Worm (Caenorhabditis elegans) whole organism, early embryonic: ENCODE data around the gene sri-42.

Experiments used
- B0310.2 ChIP-seq: sonication (generic microtip); optimal IDR thresholded peaks from 2 replicates; lab custom pipeline; 2016; ENCODE audit warnings: mild to moderate bottlenecking, missing genetic modification characterization, missing compliant biosample characterization
- F13C5.2 ChIP-seq: sonication (generic microtip); optimal IDR thresholded peaks from 2 replicates; lab custom pipeline; 2017; ENCODE audit warnings: mild to moderate bottlenecking, missing genetic modification characterization, inconsistent platforms, missing compliant biosample characterization
- aly-1 ChIP-seq: sonication (generic microtip); optimal IDR thresholded peaks from 2 replicates; lab custom pipeline; 2016; ENCODE audit warnings: missing genetic modification characterization, missing compliant biosample characterization
- ama-1 ChIP-seq: fragments of 150-350 bp; optimal IDR thresholded peaks from 2 replicates; lab custom pipeline; 2014
- ceh-13 ChIP-seq: fragments of 200-800 bp; sonication (Bioruptor generic); optimal IDR thresholded peaks from 2 replicates; lab custom pipeline; 2018; ENCODE audit warnings: mild to moderate bottlenecking, missing genetic modification characterization, missing compliant biosample characterization
- ceh-36 ChIP-seq: sonication (generic microtip); optimal IDR thresholded peaks from 2 replicates; lab custom pipeline; 2016; ENCODE audit warnings: missing genetic modification characterization, inconsistent platforms, missing compliant biosample characterization
- ets-7 ChIP-seq: sonication (generic microtip); optimal IDR thresholded peaks from 2 replicates; lab custom pipeline; 2016; ENCODE audit warnings: missing genotype, missing genetic modification characterization, missing compliant biosample characterization
- flt-1 ChIP-seq: fragments of 200-800 bp; sonication (Bioruptor generic); IDR thresholded peaks from 2 replicates; pipeline ENCODE4 v1.3.6; 2022; ENCODE audit warnings: missing genetic modification characterization, missing compliant biosample characterization
- hmbx-1 ChIP-seq: sonication (generic microtip); optimal IDR thresholded peaks from 2 replicates; lab custom pipeline; 2016; ENCODE audit warnings: mild to moderate bottlenecking, missing genetic modification characterization, missing compliant biosample characterization
- hmg-4 ChIP-seq: fragments of 200-800 bp; sonication (Bioruptor generic); optimal IDR thresholded peaks from 2 replicates; lab custom pipeline; 2018; ENCODE audit warnings: mild to moderate bottlenecking, missing genetic modification characterization, missing compliant biosample characterization
- hnd-1 ChIP-seq: sonication (generic microtip); optimal IDR thresholded peaks from 2 replicates; lab custom pipeline; 2016; ENCODE audit warnings: missing genetic modification characterization, missing compliant biosample characterization
- pes-1 ChIP-seq: fragments of 200-800 bp; sonication (Bioruptor generic); IDR thresholded peaks from 2 replicates; pipeline ENCODE4 v1.3.6; 2022; ENCODE audit warnings: missing genetic modification reagents, missing genetic modification characterization, missing compliant biosample characterization
- scrt-1 ChIP-seq: fragments of 200-800 bp; sonication (Bioruptor generic); IDR thresholded peaks from 2 replicates; pipeline ENCODE4 v1.3.6; 2022; ENCODE audit warnings: missing genetic modification characterization, missing compliant biosample characterization
- sea-1 ChIP-seq: fragments of 200-800 bp; sonication (Bioruptor generic); conservative IDR thresholded peaks from 2 replicates; pipeline ENCODE4 v1.3.6; 2022; ENCODE audit warnings: missing genetic modification characterization, missing compliant biosample characterization
- tbx-11 ChIP-seq: fragments of 200-800 bp; sonication (Bioruptor generic); IDR thresholded peaks from 2 replicates; pipeline ENCODE4 v1.3.6; 2022; ENCODE audit warnings: missing genetic modification characterization, missing compliant biosample characterization
- tbx-37 ChIP-seq: fragments of 200-800 bp; sonication (Bioruptor generic); conservative IDR thresholded peaks from 2 replicates; pipeline ENCODE4 v1.3.6; 2022; ENCODE audit warnings: missing genetic modification reagents, missing genetic modification characterization, missing compliant biosample characterization
- tra-4 ChIP-seq: sonication (generic microtip); optimal IDR thresholded peaks from 2 replicates; lab custom pipeline; 2017; ENCODE audit warnings: missing genetic modification characterization, missing compliant biosample characterization

The sri-42 gene

ce11 chrII:3102018-3102417, 40.7 kb downstream of the sri-42 start, which contains the start of gene clec-121:
Gene clec-121 (plus strand): TSS chrII:3102318.
- TF ChIP-seq tbx-11 (GFP tag; lab: Robert Waterston, UW) (no peak), ceh-13 (GFP tag; lab: Kevin White, UChicago) (no peak), flt-1 (GFP tag; lab: Robert Waterston, UW) (no peak), tbx-37 (GFP tag; lab: Robert Waterston, UW) (no peak), hmg-4 (GFP tag; lab: Kevin White, UChicago) (no peak), ets-7 (tag; lab: Kevin White, UChicago) (no peak), hmbx-1 (no peak), F13C5.2 (tag; lab: Kevin White, UChicago) (no peak), scrt-1 (GFP tag; lab: Robert Waterston, UW) (no peak), B0310.2 (tag; lab: Kevin White, UChicago) (no peak), pes-1 (GFP tag; lab: Robert Waterston, UW) (no peak), ceh-36 (tag; lab: Kevin White, UChicago) (no peak), sea-1 (no peak), hnd-1 (tag; lab: Kevin White, UChicago) (no peak), ama-1 (lab: Kevin White, UChicago) (no peak), aly-1 (tag; lab: Kevin White, UChicago) (no peak), tra-4 (tag; lab: Kevin White, UChicago) (no peak)

ce11 chrII:3100546-3100945, 42.2 kb downstream of the sri-42 start, which contains the start of gene srg-24:
Gene srg-24 (minus strand): TSS chrII:3100646.
- TF ChIP-seq F13C5.2 (tag; lab: Kevin White, UChicago) = no peak
- TF ChIP-seq ceh-36 (tag; lab: Kevin White, UChicago) = no peak
- no peak for TF ChIP-seq hnd-1 (tag; lab: Kevin White, UChicago)
- TF ChIP-seq hmbx-1 = no peak
- TF ChIP-seq ets-7 (tag; lab: Kevin White, UChicago) = no peak
- TF ChIP-seq tbx-11 (GFP tag; lab: Robert Waterston, UW) = no peak
- TF ChIP-seq aly-1 (tag; lab: Kevin White, UChicago) = no peak
- TF ChIP-seq scrt-1 (GFP tag; lab: Robert Waterston, UW) = no peak
- TF ChIP-seq ama-1 (lab: Kevin White, UChicago) = no peak
- no peak for TF ChIP-seq tra-4 (tag; lab: Kevin White, UChicago)
- TF ChIP-seq tbx-37 (GFP tag; lab: Robert Waterston, UW) = no peak
- no peak for TF ChIP-seq ceh-13 (GFP tag; lab: Kevin White, UChicago)
- TF ChIP-seq B0310.2 (tag; lab: Kevin White, UChicago) = no peak
- TF ChIP-seq pes-1 (GFP tag; lab: Robert Waterston, UW) = no peak
- no peak for TF ChIP-seq hmg-4 (GFP tag; lab: Kevin White, UChicago)
- TF ChIP-seq flt-1 (GFP tag; lab: Robert Waterston, UW) = no peak
- no peak for TF ChIP-seq sea-1

DNA sequence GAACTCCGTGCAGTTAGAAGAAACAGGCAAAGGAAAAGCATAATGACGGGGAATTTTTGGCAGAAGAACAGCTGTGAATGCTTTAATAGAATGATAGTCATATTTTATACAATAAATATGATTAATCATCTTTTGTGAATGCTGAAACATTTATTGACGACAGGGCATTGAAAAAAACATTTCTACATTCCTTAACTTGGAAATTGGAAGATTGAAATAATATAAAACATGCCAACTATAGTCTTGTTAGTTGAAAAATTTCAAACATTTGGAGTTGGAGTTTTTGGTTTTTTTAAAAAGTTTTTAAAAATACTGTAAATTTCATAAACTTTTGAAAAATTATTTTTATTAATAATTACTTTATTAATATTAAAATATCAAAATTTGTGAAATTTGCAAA, 45.9 kb downstream of the sri-42 start, which contains the start of gene Y25C1A.14:
Gene Y25C1A.14 (minus strand): TSS at position 101 of the 400 bp plus-strand sequence.
- TF ChIP-seq flt-1 (GFP tag; lab: Robert Waterston, UW) (no peak), hmg-4 (GFP tag; lab: Kevin White, UChicago) (no peak), hnd-1 (tag; lab: Kevin White, UChicago) (no peak)

DNA sequence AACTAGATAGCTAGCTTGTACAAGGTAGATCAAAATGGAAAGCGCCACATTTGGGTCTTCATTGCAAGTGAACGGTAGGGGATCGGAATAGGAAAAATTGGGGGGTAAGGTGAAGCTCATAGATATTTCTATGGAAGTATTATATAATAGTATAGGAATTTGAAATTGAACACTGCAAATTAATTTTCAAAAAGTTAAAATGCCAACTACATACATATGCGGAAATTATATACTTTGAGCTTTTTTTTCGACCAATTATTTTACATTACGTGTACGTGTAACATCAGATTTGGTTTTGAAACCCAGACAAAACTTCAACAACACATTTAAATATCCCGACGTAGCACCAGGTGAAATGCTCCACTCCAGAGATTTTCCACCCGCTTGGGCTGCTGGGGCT, 46.7 kb downstream of the sri-42 start, which contains the start of gene srg-23:
Gene srg-23 (minus strand): TSS at position 101 of the 400 bp plus-strand sequence.
- no peak for TF ChIP-seq F13C5.2 (tag; lab: Kevin White, UChicago)
- no peak for TF ChIP-seq ets-7 (tag; lab: Kevin White, UChicago)
- no peak for TF ChIP-seq tbx-11 (GFP tag; lab: Robert Waterston, UW)
- TF ChIP-seq hmbx-1 = no peak

DNA sequence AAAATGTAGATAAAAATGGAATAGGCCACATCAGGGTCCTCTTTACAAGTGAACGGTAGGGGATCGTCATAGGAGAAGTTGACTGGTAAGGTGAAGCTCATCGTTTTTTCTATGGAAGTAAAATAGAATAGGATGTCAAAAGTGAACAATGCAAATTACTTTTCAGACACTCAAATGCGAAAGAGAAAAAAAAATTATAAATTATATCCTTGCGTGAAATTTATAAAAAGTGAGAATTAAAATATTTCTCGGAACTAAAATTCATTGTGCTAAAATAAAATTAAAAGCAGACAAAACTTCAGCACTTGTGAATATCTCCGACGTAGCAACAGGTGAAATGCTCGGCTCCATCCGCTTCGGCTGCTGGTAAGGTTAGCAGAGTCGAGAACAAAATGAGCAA, 49.4 kb downstream of the sri-42 start, which contains the start of gene srg-22:
Gene srg-22 (minus strand): TSS at position 101 of the 400 bp plus-strand sequence.
- no peak for TF ChIP-seq tbx-37 (GFP tag; lab: Robert Waterston, UW)
- no peak for TF ChIP-seq aly-1 (tag; lab: Kevin White, UChicago)
- no peak for TF ChIP-seq ceh-36 (tag; lab: Kevin White, UChicago)
- TF ChIP-seq flt-1 (GFP tag; lab: Robert Waterston, UW) = no peak
- TF ChIP-seq tbx-11 (GFP tag; lab: Robert Waterston, UW) = no peak
- no peak for TF ChIP-seq F13C5.2 (tag; lab: Kevin White, UChicago)
- no peak for TF ChIP-seq ceh-13 (GFP tag; lab: Kevin White, UChicago)
- no peak for TF ChIP-seq scrt-1 (GFP tag; lab: Robert Waterston, UW)

- TF ChIP-seq tbx-11 (GFP tag; lab: Robert Waterston, UW) (no peak), pes-1 (GFP tag; lab: Robert Waterston, UW) (no peak), F13C5.2 (tag; lab: Kevin White, UChicago) (no peak), B0310.2 (tag; lab: Kevin White, UChicago) (no peak), hnd-1 (tag; lab: Kevin White, UChicago) (no peak), flt-1 (GFP tag; lab: Robert Waterston, UW) (no peak), ceh-36 (tag; lab: Kevin White, UChicago) (no peak), sea-1 (no peak), ceh-13 (GFP tag; lab: Kevin White, UChicago) (no peak), aly-1 (tag; lab: Kevin White, UChicago) (no peak), tbx-37 (GFP tag; lab: Robert Waterston, UW) (no peak), hmg-4 (GFP tag; lab: Kevin White, UChicago) (no peak), hmbx-1 (no peak), scrt-1 (GFP tag; lab: Robert Waterston, UW) (no peak), tra-4 (tag; lab: Kevin White, UChicago) (no peak), ets-7 (tag; lab: Kevin White, UChicago) (no peak), ama-1 (lab: Kevin White, UChicago) (no peak)
Observed at ce11 chrII:3091268-3091667, 51.5 kb downstream of the sri-42 start, which contains the start of gene srg-21. Gene srg-21 (minus strand): TSS chrII:3091368.
